Fruit fly (Drosophila melanogaster) whole organism, embryonic: ENCODE measurements around the gene Trf4-1.

Experiments used
- Aef1 ChIP-seq: fragments of 200-800 bp; sonication (Bioruptor generic); IDR thresholded peaks from 3 replicates; pipeline ENCODE4 v1.3.6; 2022; ENCODE audit warnings: missing biosample characterization, missing genetic modification characterization
- CG10267 ChIP-seq: fragments of 200-800 bp; sonication (Bioruptor generic); optimal IDR thresholded peaks from 2 replicates; lab custom pipeline; 2018; ENCODE audit warnings: missing biosample characterization, mild to moderate bottlenecking, missing genetic modification characterization, moderate library complexity
- CG12942 ChIP-seq: fragments of 200-800 bp; sonication (Bioruptor generic); optimal IDR thresholded peaks from 3 replicates; lab custom pipeline; 2016; ENCODE audit warnings: missing biosample characterization, missing genetic modification characterization
- CG1832 ChIP-seq: fragments of 200-800 bp; sonication (Bioruptor generic); optimal IDR thresholded peaks from 2 replicates; lab custom pipeline; 2017; ENCODE audit warnings: missing biosample characterization, mild to moderate bottlenecking, missing genetic modification characterization, inconsistent platforms
- CG18764 ChIP-seq: fragments of 200-800 bp; sonication (Bioruptor generic); optimal IDR thresholded peaks from 3 replicates; lab custom pipeline; 2016; ENCODE audit warnings: missing biosample characterization, missing genetic modification characterization
- CG2889 ChIP-seq: fragments of 200-800 bp; sonication (Bioruptor generic); IDR thresholded peaks from 3 replicates; pipeline ENCODE4 v1.3.6; 2022; ENCODE audit warnings: missing biosample characterization, missing genetic modification characterization
- CG3407 ChIP-seq: fragments of 200-800 bp; sonication (Bioruptor generic); optimal IDR thresholded peaks from 2 replicates; lab custom pipeline; 2018; ENCODE audit warnings: missing biosample characterization, mild to moderate bottlenecking, missing genetic modification characterization
- CG34376 ChIP-seq: fragments of 200-800 bp; sonication (Bioruptor generic); optimal IDR thresholded peaks from 2 replicates; lab custom pipeline; 2018; ENCODE audit warnings: missing biosample characterization, mild to moderate bottlenecking, missing genetic modification characterization
- CG43689 ChIP-seq: fragments of 200-800 bp; sonication (Bioruptor generic); IDR thresholded peaks from 2 replicates; pipeline ENCODE4 v1.3.6; 2022; ENCODE audit warnings: missing biosample characterization, missing genetic modification characterization
- CG5245 ChIP-seq: fragments of 200-800 bp; sonication (Bioruptor generic); optimal IDR thresholded peaks from 3 replicates; lab custom pipeline; 2016; ENCODE audit warnings: missing biosample characterization, missing genetic modification characterization
- CG6175 ChIP-seq: fragments of 200-800 bp; sonication (Bioruptor generic); IDR thresholded peaks from 3 replicates; pipeline ENCODE4 v1.3.6; 2022; ENCODE audit warnings: missing biosample characterization, missing genetic modification characterization
- CG7271 ChIP-seq: fragments of 200-800 bp; sonication (Bioruptor generic); optimal IDR thresholded peaks from 2 replicates; lab custom pipeline; 2018; ENCODE audit warnings: missing biosample characterization, mild to moderate bottlenecking, missing genetic modification characterization, moderate library complexity
- CG8281 ChIP-seq: fragments of 200-800 bp; sonication (Bioruptor generic); optimal IDR thresholded peaks from 2 replicates; lab custom pipeline; 2018; ENCODE audit warnings: missing biosample characterization, mild to moderate bottlenecking, missing genetic modification characterization, moderate library complexity
- CHES-1-like ChIP-seq: fragments of 200-800 bp; sonication (Bioruptor generic); optimal IDR thresholded peaks from 2 replicates; lab custom pipeline; 2016; ENCODE audit warnings: missing biosample characterization, missing genetic modification characterization
- CoRest ChIP-seq: fragments of 200-800 bp; sonication (Bioruptor generic); optimal IDR thresholded peaks from 3 replicates; lab custom pipeline; 2018; ENCODE audit warnings: missing biosample characterization, mild to moderate bottlenecking, missing genetic modification characterization, moderate library complexity
- Deaf1 ChIP-seq: fragments of 200-800 bp; optimal IDR thresholded peaks from 3 replicates; lab custom pipeline; 2019; ENCODE audit warnings: missing biosample characterization, mild to moderate bottlenecking, missing genetic modification characterization, moderate library complexity
- Doc3 ChIP-seq: fragments of 200-800 bp; sonication (Bioruptor generic); IDR thresholded peaks from 3 replicates; pipeline ENCODE4 v1.3.6; 2022; ENCODE audit warnings: missing biosample characterization, missing genetic modification characterization; ENCODE audit not compliant: partially characterized antibody
- Eip74EF ChIP-seq, 2 experiments: fragments of 200-800 bp in 1 of 2; fragments of >200 bp in 1 of 2; sonication (Bioruptor generic) in 1 of 2; optimal IDR thresholded peaks; 2 replicates each; lab custom pipeline; 2017 to 2019; ENCODE audit warnings: missing biosample characterization in 2 of 2, missing genetic modification characterization in 2 of 2, mild to moderate bottlenecking in 1 of 2, moderate library complexity in 1 of 2
- Ets97D ChIP-seq: fragments of 200-800 bp; sonication (Bioruptor generic); optimal IDR thresholded peaks from 3 replicates; lab custom pipeline; 2016; ENCODE audit warnings: missing biosample characterization, missing genetic modification characterization
- Fer3 ChIP-seq: fragments of 200-800 bp; sonication (Bioruptor generic); optimal IDR thresholded peaks from 2 replicates; lab custom pipeline; 2018; ENCODE audit warnings: missing biosample characterization, mild to moderate bottlenecking, missing genetic modification characterization, moderate library complexity
- H2.0 ChIP-seq: fragments of 200-800 bp; sonication (Bioruptor generic); IDR thresholded peaks from 2 replicates; pipeline ENCODE4 v1.3.6; 2022; ENCODE audit warnings: missing biosample characterization, missing genetic modification characterization
- Mes4 ChIP-seq: fragments of 200-800 bp; sonication (Bioruptor generic); optimal IDR thresholded peaks from 2 replicates; lab custom pipeline; 2016; ENCODE audit warnings: missing biosample characterization, missing genetic modification characterization
- NC2α ChIP-seq: fragments of 200-800 bp; sonication (Bioruptor generic); optimal IDR thresholded peaks from 2 replicates; lab custom pipeline; 2016; ENCODE audit warnings: missing biosample characterization, missing genetic modification characterization
- NFAT ChIP-seq: fragments of 200-800 bp; sonication (Bioruptor generic); IDR thresholded peaks from 2 replicates; pipeline ENCODE4 v1.3.6; 2022; ENCODE audit warnings: missing biosample characterization, missing genetic modification characterization
- NK7.1 ChIP-seq: fragments of 200-800 bp; sonication (Bioruptor generic); optimal IDR thresholded peaks from 3 replicates; lab custom pipeline; 2016; ENCODE audit warnings: missing biosample characterization, missing genetic modification characterization
- Nf-YA ChIP-seq: fragments of 200-800 bp; sonication (Bioruptor generic); IDR thresholded peaks from 2 replicates; pipeline ENCODE4 v1.3.6; 2022; ENCODE audit warnings: missing biosample characterization, missing genetic modification characterization
- Pdp1 ChIP-seq, 2 experiments: fragments of 200-800 bp; sonication (Bioruptor generic); optimal IDR thresholded peaks; 3 replicates each; lab custom pipeline; 2016; ENCODE audit warnings: missing biosample characterization in 2 of 2, missing genetic modification characterization in 2 of 2, mild to moderate bottlenecking in 1 of 2, moderate library complexity in 1 of 2
- Poxn ChIP-seq: fragments of 200-800 bp; sonication (Bioruptor generic); IDR thresholded peaks from 2 replicates; pipeline ENCODE4 v1.3.6; 2022; ENCODE audit warnings: missing biosample characterization, missing genetic modification characterization
- Rfx ChIP-seq: fragments of 200-800 bp; sonication (Bioruptor generic); IDR thresholded peaks from 2 replicates; pipeline ENCODE4 v1.3.6; 2022; ENCODE audit warnings: missing biosample characterization, missing genetic modification characterization
- Rx ChIP-seq: fragments of 200-800 bp; sonication (Bioruptor generic); IDR thresholded peaks from 2 replicates; pipeline ENCODE4 v1.3.6; 2022; ENCODE audit warnings: missing biosample characterization, missing genetic modification characterization
- Trl ChIP-seq, 3 experiments: fragments of >200 bp in 2 of 3; fragments of 200-800 bp in 1 of 3; sonication (Bioruptor generic) in 1 of 3; optimal IDR thresholded peaks; 2 replicates in 1 of 3; 3 replicates in 2 of 3; lab custom pipeline; 2016 to 2017; ENCODE audit warnings: missing biosample characterization in 1 of 3, missing genetic modification characterization in 1 of 3
- az2 ChIP-seq: fragments of 200-800 bp; sonication (Bioruptor generic); optimal IDR thresholded peaks from 3 replicates; lab custom pipeline; 2016; ENCODE audit warnings: missing biosample characterization, missing genetic modification characterization
- cg ChIP-seq: fragments of 200-800 bp; sonication (Bioruptor generic); optimal IDR thresholded peaks from 3 replicates; lab custom pipeline; 2019; ENCODE audit warnings: missing biosample characterization, mild to moderate bottlenecking, missing genetic modification characterization, moderate library complexity
- exex ChIP-seq: fragments of 200-800 bp; sonication (Bioruptor generic); optimal IDR thresholded peaks from 4 replicates; lab custom pipeline; 2018; ENCODE audit warnings: missing biosample characterization, mild to moderate bottlenecking, missing genetic modification characterization, moderate library complexity
- fd64A ChIP-seq: fragments of 200-800 bp; sonication (Bioruptor generic); optimal IDR thresholded peaks from 3 replicates; lab custom pipeline; 2018; ENCODE audit warnings: missing biosample characterization, mild to moderate bottlenecking, missing genetic modification characterization
- ind ChIP-seq: fragments of 200-800 bp; sonication (Bioruptor generic); optimal IDR thresholded peaks from 3 replicates; lab custom pipeline; 2016; ENCODE audit warnings: missing biosample characterization, missing genetic modification characterization
- kay ChIP-seq: fragments of 200-800 bp; sonication (Bioruptor generic); optimal IDR thresholded peaks from 2 replicates; lab custom pipeline; 2016; ENCODE audit warnings: missing biosample characterization, missing genetic modification characterization
- lola ChIP-seq, 3 experiments: fragments of >200 bp in 2 of 3; fragments of 200-800 bp in 1 of 3; sonication (Bioruptor generic) in 1 of 3; optimal IDR thresholded peaks; 2 replicates each; lab custom pipeline; 2017 to 2019; ENCODE audit warnings: missing biosample characterization in 3 of 3, missing genetic modification characterization in 3 of 3, mild to moderate bottlenecking in 1 of 3, moderate library complexity in 1 of 3
- maf-S ChIP-seq: fragments of 200-800 bp; sonication (Bioruptor generic); optimal IDR thresholded peaks from 2 replicates; lab custom pipeline; 2016; ENCODE audit warnings: missing biosample characterization, missing genetic modification characterization
- pros ChIP-seq: fragments of 200-800 bp; sonication (Bioruptor generic); optimal IDR thresholded peaks from 3 replicates; lab custom pipeline; 2019; ENCODE audit warnings: missing biosample characterization, mild to moderate bottlenecking, missing genetic modification characterization, moderate library complexity
- sima ChIP-seq: fragments of 200-800 bp; sonication (Bioruptor generic); optimal IDR thresholded peaks from 2 replicates; lab custom pipeline; 2016; ENCODE audit warnings: missing biosample characterization, missing genetic modification characterization
- slou ChIP-seq: fragments of 200-800 bp; sonication (Bioruptor generic); optimal IDR thresholded peaks from 3 replicates; lab custom pipeline; 2016; ENCODE audit warnings: missing biosample characterization, missing genetic modification characterization
- ssp ChIP-seq: fragments of 200-800 bp; sonication (Bioruptor generic); IDR thresholded peaks from 2 replicates; pipeline ENCODE4 v1.3.6; 2022; ENCODE audit warnings: missing biosample characterization, missing genetic modification characterization
- stc ChIP-seq: fragments of 200-800 bp; sonication (Bioruptor generic); IDR thresholded peaks from 2 replicates; pipeline ENCODE4 v1.3.6; 2022; ENCODE audit warnings: missing biosample characterization, missing genetic modification characterization
- z ChIP-seq: fragments of 200-800 bp; sonication (Bioruptor generic); IDR thresholded peaks from 3 replicates; pipeline ENCODE4 v1.3.6; 2022; ENCODE audit warnings: missing biosample characterization, missing genetic modification characterization
- zfh1 ChIP-seq: fragments of 200-800 bp; sonication (Bioruptor generic); IDR thresholded peaks from 3 replicates; pipeline ENCODE4 v1.3.6; 2022; ENCODE audit warnings: missing biosample characterization, missing genetic modification characterization

The Trf4-1 gene

dm6 chrX:8569038-8569437 is 8.9 kb downstream of the Trf4-1 start (continued):
- no peak for TF ChIP-seq Nf-YA (GFP tag; lab: Robert Waterston, UW)
- no peak for TF ChIP-seq Aef1 (GFP tag; lab: Robert Waterston, UW)
- peak; percentile 19; the same call in 1 of the 2 replicates for TF ChIP-seq Rfx (GFP tag; lab: Robert Waterston, UW)
- TF ChIP-seq CG1832, result peak; percentile 41
- no peak for TF ChIP-seq kay (GFP tag; lab: Kevin White, UChicago)
- no peak for TF ChIP-seq Rx (GFP tag; lab: Robert Waterston, UW)
- no peak for TF ChIP-seq CG18764 (GFP tag; lab: Kevin White, UChicago)
- no peak for TF ChIP-seq Poxn (GFP tag; lab: Robert Waterston, UW)
- no peak for TF ChIP-seq CoRest (tag; lab: Kevin White, UChicago)
- TF ChIP-seq CG10267 (tag; lab: Kevin White, UChicago), result no peak
- no peak for TF ChIP-seq CG6175 (GFP tag; lab: Robert Waterston, UW)
- no peak for TF ChIP-seq zfh1 (GFP tag; lab: Robert Waterston, UW)
- TF ChIP-seq Fer3 (tag; lab: Kevin White, UChicago), result no peak
- 0 out of 2 replicates have a peak, but pooled peaks have one; percentile 14 for TF ChIP-seq NFAT (GFP tag; lab: Robert Waterston, UW)
- TF ChIP-seq CG34376, result peak; percentile 53
- TF ChIP-seq exex (tag; lab: Kevin White, UChicago), result peak; percentile 1
- no peak for TF ChIP-seq ssp (GFP tag; lab: Robert Waterston, UW)
- no peak for TF ChIP-seq Ets97D (GFP tag; lab: Kevin White, UChicago)
- no peak for TF ChIP-seq ind (GFP tag; lab: Kevin White, UChicago)
- TF ChIP-seq CG12942 (GFP tag; lab: Kevin White, UChicago), result no peak
- TF ChIP-seq NC2α (GFP tag; lab: Kevin White, UChicago), result no peak
- no peak for TF ChIP-seq CG8281 (tag; lab: Kevin White, UChicago)
- peak; percentile 12 for TF ChIP-seq pros (GFP tag; lab: Kevin White, UChicago)
- TF ChIP-seq H2.0 (GFP tag; lab: Robert Waterston, UW), result no peak
- TF ChIP-seq z (GFP tag; lab: Robert Waterston, UW), result no peak
- TF ChIP-seq CG43689 (GFP tag; lab: Robert Waterston, UW), result no peak
- no peak for TF ChIP-seq fd64A
- TF ChIP-seq Trl (optimal IDR thresholded peaks at IDR 0.05; lab: Kevin White, UChicago), result peak in 1 of 2 experiments; percentile 12
- TF ChIP-seq Trl (GFP tag; optimal IDR thresholded peaks at IDR 0.05; lab: Kevin White, UChicago), result no peak
- no peak for TF ChIP-seq NK7.1 (GFP tag; lab: Kevin White, UChicago)
- no peak for TF ChIP-seq CG2889 (GFP tag; lab: Robert Waterston, UW)
- TF ChIP-seq stc, result no peak
- TF ChIP-seq CG5245 (GFP tag; lab: Kevin White, UChicago), result no peak
- TF ChIP-seq cg (GFP tag; lab: Kevin White, UChicago), result peak; percentile 62
- TF ChIP-seq Eip74EF (GFP tag; optimal IDR thresholded peaks at IDR 0.05; lab: Kevin White, UChicago), result no peak
- no peak for TF ChIP-seq CG3407
- no peak for TF ChIP-seq maf-S (GFP tag; lab: Kevin White, UChicago)
- TF ChIP-seq Doc3, result no peak
- no peak for TF ChIP-seq CHES-1-like (GFP tag; lab: Kevin White, UChicago)
- peak; percentile 8 for TF ChIP-seq Deaf1 (tag; lab: Kevin White, UChicago)
- TF ChIP-seq az2, result no peak
- no peak for TF ChIP-seq lola (GFP tag; optimal IDR thresholded peaks at IDR 0.05; lab: Kevin White, UChicago)

- TF ChIP-seq Mes4, result no peak
- no peak for TF ChIP-seq CG7271
- TF ChIP-seq Pdp1 (GFP tag; optimal IDR thresholded peaks at IDR 0.05; lab: Kevin White, UChicago), result peak in 1 of 2 experiments; percentile 93
- TF ChIP-seq sima (GFP tag; lab: Kevin White, UChicago), result no peak
- no peak for TF ChIP-seq slou (GFP tag; lab: Kevin White, UChicago)
These were observed 9.5 kb downstream of the Trf4-1 start for dm6 chrX:8569639-8570038.
